Worm (Caenorhabditis elegans) whole organism, late embryonic: ENCODE data around the gene smc-5.

Experiments
- K02D7.2 ChIP-seq: sonication (generic microtip); optimal IDR thresholded peaks from 2 replicates; lab custom pipeline; 2017; ENCODE audit warnings: mild to moderate bottlenecking, missing genetic modification characterization, missing compliant biosample characterization
- ceh-24 ChIP-seq: sonication (generic microtip); optimal IDR thresholded peaks from 2 replicates; lab custom pipeline; 2016; ENCODE audit warnings: mild to moderate bottlenecking, missing genetic modification characterization, missing compliant biosample characterization
- elt-2 ChIP-seq: sonication (generic microtip); optimal IDR thresholded peaks from 2 replicates; lab custom pipeline; 2016; ENCODE audit warnings: missing genetic modification reagents, missing genetic modification characterization, missing compliant biosample characterization
- fax-1 ChIP-seq: sonication (generic microtip); optimal IDR thresholded peaks from 2 replicates; lab custom pipeline; 2016; ENCODE audit warnings: missing genotype, missing genetic modification characterization, missing compliant biosample characterization
- gmeb-2 ChIP-seq: sonication (generic microtip); optimal IDR thresholded peaks from 2 replicates; lab custom pipeline; 2016; ENCODE audit warnings: missing genetic modification characterization, inconsistent platforms, missing compliant biosample characterization
- pha-4 ChIP-seq: fragments of 150-350 bp; optimal IDR thresholded peaks from 2 replicates; lab custom pipeline; 2018; ENCODE audit warnings: missing biosample characterization, missing genetic modification reagents, missing genetic modification characterization
- sox-4 ChIP-seq: sonication (generic microtip); optimal IDR thresholded peaks from 2 replicates; lab custom pipeline; 2017; ENCODE audit warnings: mild to moderate bottlenecking, missing genetic modification characterization, inconsistent platforms, missing compliant biosample characterization
- unc-42 ChIP-seq: sonication (generic microtip); optimal IDR thresholded peaks from 2 replicates; lab custom pipeline; 2016; ENCODE audit warnings: missing genotype, missing genetic modification characterization, missing compliant biosample characterization
- unc-55 ChIP-seq: sonication (generic microtip); optimal IDR thresholded peaks from 2 replicates; lab custom pipeline; 2017; ENCODE audit warnings: missing biosample characterization, missing genetic modification reagents, missing genetic modification characterization

- TF ChIP-seq fax-1 (tag; lab: Kevin White, UChicago) (no peak), pha-4 (no peak), sox-4 (tag; lab: Kevin White, UChicago) (no peak), gmeb-2 (tag; lab: Kevin White, UChicago) (no peak), unc-55 (no peak), elt-2 (no peak), K02D7.2 (tag; lab: Kevin White, UChicago) (no peak), unc-42 (tag; lab: Kevin White, UChicago) (no peak), ceh-24 (tag; lab: Kevin White, UChicago) (no peak)
These were observed 43.3 kb upstream of the smc-5 start for ce11 chrII:5018578-5018977.
